Worm (Caenorhabditis elegans): ENCODE results near the gene K02E10.5.

K02E10.5 gene

DNA sequence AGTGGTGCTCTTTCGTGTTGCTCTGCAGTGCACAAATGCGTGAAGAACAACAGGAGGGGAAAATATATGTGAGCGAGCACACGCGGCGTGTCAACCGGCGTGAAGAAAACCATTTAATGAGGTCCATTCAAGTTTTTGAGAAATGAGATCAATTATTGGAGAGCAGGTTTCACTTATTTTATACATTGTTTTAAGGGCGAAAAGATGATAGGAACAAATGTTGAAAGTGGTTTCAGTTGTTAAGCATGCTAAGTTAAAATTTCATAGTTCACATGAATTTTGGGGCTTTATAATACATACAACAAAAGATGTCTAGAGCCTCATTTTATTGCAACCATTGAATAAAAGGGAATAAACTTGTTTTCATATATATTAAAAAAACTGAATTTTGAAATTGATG, at the start of gene K02E10.5:
K02E10.5 (minus strand) TSS at position 101 of the 400 bp plus-strand sequence.
- TF ChIP-seq F44E2.7 (GFP tag; IDR thresholded peaks at IDR 0.05) = no peak
- no peak for TF ChIP-seq zip-2 (tag; optimal IDR thresholded peaks at IDR 0.05)
- no peak for TF ChIP-seq ceh-20 (GFP tag; IDR thresholded peaks at IDR 0.05)
- no peak for TF ChIP-seq dmd-9 (GFP tag; IDR thresholded peaks at IDR 0.05)
- no peak for TF ChIP-seq spr-3 (GFP tag; optimal IDR thresholded peaks at IDR 0.05)
- no peak for TF ChIP-seq zag-1 (tag; optimal IDR thresholded peaks at IDR 0.05)
- TF ChIP-seq egl-27 (tag; optimal IDR thresholded peaks at IDR 0.05) = no peak
- no peak for TF ChIP-seq nhr-76 (tag; optimal IDR thresholded peaks at IDR 0.05)
- no peak for TF ChIP-seq dve-1 (tag; optimal IDR thresholded peaks at IDR 0.05; ENCODE audit: insufficient read depth)
- no peak for TF ChIP-seq nhr-102 (tag; optimal IDR thresholded peaks at IDR 0.05)
- TF ChIP-seq mdt-29 (GFP tag; IDR thresholded peaks at IDR 0.05) = no peak
- no peak for TF ChIP-seq unc-130 (GFP tag; optimal IDR thresholded peaks at IDR 0.05)
- no peak for TF ChIP-seq nhr-28 (tag; optimal IDR thresholded peaks at IDR 0.05)

DNA sequence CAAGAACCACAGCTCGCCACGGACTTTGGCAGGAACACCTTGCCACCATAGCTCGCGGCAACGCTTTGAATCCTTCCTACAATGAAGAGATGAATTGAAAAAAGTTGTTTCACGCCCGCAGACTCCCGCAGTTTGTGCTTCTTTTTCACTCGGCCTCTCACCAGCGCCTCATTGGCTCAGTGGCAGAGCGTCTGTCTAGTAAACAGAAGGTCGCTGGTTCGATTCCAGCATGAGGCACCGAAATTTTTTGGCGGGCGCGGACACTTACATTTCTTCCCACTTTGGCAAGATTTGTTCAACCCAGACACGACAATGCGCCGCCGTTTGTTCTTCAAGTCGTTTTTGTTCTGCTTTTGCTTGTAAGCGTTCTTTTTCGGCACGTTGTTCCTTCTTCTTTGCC, 49.2 kb upstream of the K02E10.5 start:
- TF ChIP-seq nhr-76 (tag; optimal IDR thresholded peaks at IDR 0.05) (no peak), ceh-62 (tag; optimal IDR thresholded peaks at IDR 0.05) (no peak), hmg-1.1 (GFP tag; IDR thresholded peaks at IDR 0.05) (peak; percentile 78), F26F4.8 (GFP tag; conservative IDR thresholded peaks at IDR 0.05) (0 out of 2 replicates have a peak, but pooled peaks have one; percentile 47), madf-5 (GFP tag; IDR thresholded peaks at IDR 0.05) (0 out of 4 replicates have a peak, but pooled peaks of 1 of the 2 experiments have one; percentile 62), R02D3.7 (tag; optimal IDR thresholded peaks at IDR 0.05) (no peak), lsy-2 (tag; optimal IDR thresholded peaks at IDR 0.05) (peak in 1 of 2 experiments; percentile 46), attf-4 (tag; optimal IDR thresholded peaks at IDR 0.05) (no peak), dmd-6 (GFP tag; IDR thresholded peaks at IDR 0.05) (peak; percentile 63), pqm-1 (tag; optimal IDR thresholded peaks at IDR 0.05) (no peak), daf-12 (tag; optimal IDR thresholded peaks at IDR 0.05) (no peak), hif-1 (tag; optimal IDR thresholded peaks at IDR 0.05) (no peak), mdt-29 (GFP tag; IDR thresholded peaks at IDR 0.05) (0 out of 2 replicates have a peak, but pooled peaks have one; percentile 41), nhr-42 (GFP tag; IDR thresholded peaks at IDR 0.05) (0 out of 2 replicates have a peak, but pooled peaks have one; percentile 48), mep-1 (tag; optimal IDR thresholded peaks at IDR 0.05) (peak; percentile 56), daf-16 (GFP tag; optimal IDR thresholded peaks at IDR 0.05) (peak in 1 of 2 experiments; percentile 75), daf-16 (tag; optimal IDR thresholded peaks at IDR 0.05) (peak; percentile 66), zag-1 (tag; optimal IDR thresholded peaks at IDR 0.05) (no peak), aha-1 (tag) (no peak), nhr-77 (tag; optimal IDR thresholded peaks at IDR 0.05) (no peak), ces-1 (GFP tag; optimal IDR thresholded peaks at IDR 0.05) (no peak), mxl-3 (GFP tag; optimal IDR thresholded peaks at IDR 0.05) (peak; percentile 8), fos-1 (tag; optimal IDR thresholded peaks at IDR 0.05) (no peak), zip-11 (GFP tag; IDR thresholded peaks at IDR 0.05) (no peak), nhr-111 (GFP tag; optimal IDR thresholded peaks at IDR 0.05) (peak; percentile 23), ceh-20 (GFP tag; IDR thresholded peaks at IDR 0.05) (no peak), ceh-32 (tag; optimal IDR thresholded peaks at IDR 0.05; ENCODE audit: poor library complexity) (no peak), ZK337.2 (GFP tag; IDR thresholded peaks at IDR 0.05) (0 out of 2 replicates have a peak, but pooled peaks have one; percentile 52), snpc-1.2 (GFP tag; IDR thresholded peaks at IDR 0.05) (peak; percentile 68; the same call in 1 of the 2 replicates), cey-2 (tag; optimal IDR thresholded peaks at IDR 0.05; ENCODE audit: borderline replicate concordance, insufficient read depth) (no peak), zfp-3 (GFP tag; conservative IDR thresholded peaks at IDR 0.05) (peak; percentile 63; the same call in 1 of the 2 replicates), spr-3 (GFP tag; optimal IDR thresholded peaks at IDR 0.05) (peak; percentile 34), jun-1 (tag; optimal IDR thresholded peaks at IDR 0.05) (no peak), nhr-11 (tag; optimal IDR thresholded peaks at IDR 0.05) (no peak), madf-9 (GFP tag; conservative IDR thresholded peaks at IDR 0.05) (peak; percentile 57; the same call in 1 of the 2 replicates), D1046.2 (GFP tag; IDR thresholded peaks at IDR 0.05) (0 out of 2 replicates have a peak, but pooled peaks have one; percentile 63), nhr-102 (tag; optimal IDR thresholded peaks at IDR 0.05) (peak; percentile 37), egl-43 (GFP tag; IDR thresholded peaks at IDR 0.05) (peak; percentile 87), lin-39 (tag; optimal IDR thresholded peaks at IDR 0.05) (no peak), egl-27 (tag; optimal IDR thresholded peaks at IDR 0.05) (no peak), unc-62 (GFP tag; optimal IDR thresholded peaks at IDR 0.05 in 1 of 2) (peak in 1 of 2 experiments; percentile 80), unc-62 (tag; optimal IDR thresholded peaks at IDR 0.05) (no peak), lin-15B (tag; optimal IDR thresholded peaks at IDR 0.05) (no peak)

All from whole organism, L4 larva.